Worm (Caenorhabditis elegans): ENCODE results near the gene R09E10.1.

R09E10.1 gene

ce11 chrIV:10331882-10332281 is 9.3 kb upstream of the R09E10.1 start (continued):
- TF ChIP-seq skn-1 (tag; optimal IDR thresholded peaks at IDR 0.05) = no peak

DNA sequence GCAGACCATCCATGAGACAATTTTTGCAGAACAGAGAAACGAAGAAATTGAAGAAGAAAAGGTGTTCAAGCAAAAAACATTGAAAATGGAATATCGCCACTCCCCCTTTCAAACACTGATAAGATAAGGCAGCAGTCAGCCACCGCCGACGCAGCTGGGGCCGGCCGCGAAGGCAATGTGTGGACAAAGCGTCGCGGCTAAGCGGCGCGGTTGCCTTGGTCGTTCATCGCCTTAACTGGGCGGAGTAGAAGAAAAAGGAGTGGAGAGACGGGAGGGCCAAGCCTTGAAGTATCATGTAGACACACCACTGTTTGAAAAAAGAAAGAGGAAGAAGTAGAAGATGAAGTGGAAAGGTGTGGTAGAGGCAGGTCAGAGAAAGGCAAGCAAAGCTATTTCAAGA is 8.4 kb upstream of the R09E10.1 start:
- TF ChIP-seq lsy-2 (tag; optimal IDR thresholded peaks at IDR 0.05) (no peak), lin-11 (tag; optimal IDR thresholded peaks at IDR 0.05) (no peak), sma-9 (GFP tag; optimal IDR thresholded peaks at IDR 0.05) (peak; percentile 28), sma-9 (tag; optimal IDR thresholded peaks at IDR 0.05) (no peak), ceh-16 (tag; optimal IDR thresholded peaks at IDR 0.05) (no peak), crh-2 (tag; optimal IDR thresholded peaks at IDR 0.05) (peak; percentile 35), sma-3 (GFP tag; optimal IDR thresholded peaks at IDR 0.05) (peak; percentile 44), C34F6.9 (tag; optimal IDR thresholded peaks at IDR 0.05) (no peak), sem-4 (tag; optimal IDR thresholded peaks at IDR 0.05) (no peak), nhr-237 (tag; optimal IDR thresholded peaks at IDR 0.05) (no peak), fos-1 (tag; optimal IDR thresholded peaks at IDR 0.05) (peak; percentile 68), R02D3.7 (tag; optimal IDR thresholded peaks at IDR 0.05) (no peak), Y55F3AM.14 (GFP tag; optimal IDR thresholded peaks at IDR 0.05) (no peak), blmp-1 (tag; optimal IDR thresholded peaks at IDR 0.05; ENCODE audit: insufficient read depth) (peak; percentile 22), dmd-4 (tag; optimal IDR thresholded peaks at IDR 0.05) (no peak), snpc-4 (tag; optimal IDR thresholded peaks at IDR 0.05) (no peak), F13H6.1 (tag; optimal IDR thresholded peaks at IDR 0.05) (peak; percentile 25), ztf-11 (tag; optimal IDR thresholded peaks at IDR 0.05) (no peak), nhr-25 (tag; optimal IDR thresholded peaks at IDR 0.05) (peak; percentile 17), peb-1 (tag; optimal IDR thresholded peaks at IDR 0.05) (no peak), nhr-23 (tag; optimal IDR thresholded peaks at IDR 0.05) (no peak)

ce11 chrIV:10318199-10318598 is 4.4 kb downstream of the R09E10.1 start, which contains the start of gene R09E10.2:
R09E10.2 (minus strand) TSS chrIV:10318299.
- no peak for TF ChIP-seq nhr-23 (tag; optimal IDR thresholded peaks at IDR 0.05)
- no peak for TF ChIP-seq R02D3.7 (tag; optimal IDR thresholded peaks at IDR 0.05)
- no peak for TF ChIP-seq elt-3 (tag; optimal IDR thresholded peaks at IDR 0.05)
- TF ChIP-seq sem-4 (tag; optimal IDR thresholded peaks at IDR 0.05) = no peak
- no peak for TF ChIP-seq mdl-1 (tag; optimal IDR thresholded peaks at IDR 0.05)
- TF ChIP-seq C34F6.9 (tag; optimal IDR thresholded peaks at IDR 0.05) = no peak
- TF ChIP-seq nhr-129 (tag; optimal IDR thresholded peaks at IDR 0.05) = no peak
- TF ChIP-seq ama-1 (optimal IDR thresholded peaks at IDR 0.05) = no peak
- TF ChIP-seq ceh-82 (tag; optimal IDR thresholded peaks at IDR 0.05) = no peak
- TF ChIP-seq elt-1 (tag; optimal IDR thresholded peaks at IDR 0.05) = no peak
- no peak for TF ChIP-seq aly-2 (tag; optimal IDR thresholded peaks at IDR 0.05)
- no peak for TF ChIP-seq nhr-25 (tag; optimal IDR thresholded peaks at IDR 0.05)
- no peak for TF ChIP-seq lin-11 (tag; optimal IDR thresholded peaks at IDR 0.05)
- TF ChIP-seq nhr-21 (tag; optimal IDR thresholded peaks at IDR 0.05) = no peak
- no peak for TF ChIP-seq Y55F3AM.14 (GFP tag; optimal IDR thresholded peaks at IDR 0.05)
- no peak for TF ChIP-seq ztf-4 (tag; optimal IDR thresholded peaks at IDR 0.05)
- no peak for TF ChIP-seq unc-62 (GFP tag; optimal IDR thresholded peaks at IDR 0.05)
- no peak for TF ChIP-seq gmeb-1 (tag; optimal IDR thresholded peaks at IDR 0.05)
- TF ChIP-seq F13H6.1 (tag; optimal IDR thresholded peaks at IDR 0.05) = no peak

- TF ChIP-seq peb-1 (tag; optimal IDR thresholded peaks at IDR 0.05) = no peak
- TF ChIP-seq ZK546.5 (tag; optimal IDR thresholded peaks at IDR 0.05) = no peak
These were observed 9.0 kb downstream of the R09E10.1 start, which contains the start of gene acs-18 for ce11 chrIV:10313565-10313964. acs-18 (minus strand) TSS chrIV:10313665.

- TF ChIP-seq F13H6.1 (tag; optimal IDR thresholded peaks at IDR 0.05) (no peak), lin-11 (tag; optimal IDR thresholded peaks at IDR 0.05) (no peak), nhr-11 (tag; optimal IDR thresholded peaks at IDR 0.05) (no peak), peb-1 (tag; optimal IDR thresholded peaks at IDR 0.05) (no peak), ztf-11 (tag; optimal IDR thresholded peaks at IDR 0.05) (no peak), mdl-1 (tag; optimal IDR thresholded peaks at IDR 0.05) (no peak), elt-3 (tag; optimal IDR thresholded peaks at IDR 0.05) (no peak), unc-55 (GFP tag; optimal IDR thresholded peaks at IDR 0.05) (no peak), snpc-4 (tag; optimal IDR thresholded peaks at IDR 0.05) (no peak), nhr-12 (tag; optimal IDR thresholded peaks at IDR 0.05) (no peak), skn-1 (tag; optimal IDR thresholded peaks at IDR 0.05) (no peak), Y55F3AM.14 (GFP tag; optimal IDR thresholded peaks at IDR 0.05) (no peak), fos-1 (tag; optimal IDR thresholded peaks at IDR 0.05) (no peak), ama-1 (optimal IDR thresholded peaks at IDR 0.05) (no peak)
These were observed 11.4 kb downstream of the R09E10.1 start for ce11 chrIV:10311115-10311514.
